Worm (Caenorhabditis elegans) whole organism, midembryonic: ENCODE data around the gene alg-2.

Experiments used
- flt-1 ChIP-seq: fragments of 200-800 bp; sonication (Bioruptor generic); IDR thresholded peaks from 2 replicates; pipeline ENCODE4 v1.3.6; 2022; ENCODE audit warnings: missing genetic modification characterization, missing compliant biosample characterization
- med-1 ChIP-seq: sonication (generic microtip); optimal IDR thresholded peaks from 2 replicates; lab custom pipeline; 2017; ENCODE audit warnings: missing genetic modification characterization, mild to moderate bottlenecking, missing compliant biosample characterization, antibody characterized with exemption, missing genetic modification reagents; ENCODE audit not compliant: insufficient read depth
- ref-1 ChIP-seq: fragments of 200-800 bp; sonication (Bioruptor generic); conservative IDR thresholded peaks from 2 replicates; pipeline ENCODE4 v1.3.6; 2022; ENCODE audit warnings: missing genetic modification reagents, missing genetic modification characterization, missing compliant biosample characterization
- ztf-29 ChIP-seq: fragments of 200-800 bp; sonication (Bioruptor generic); IDR thresholded peaks from 2 replicates; pipeline ENCODE4 v1.3.6; 2022; ENCODE audit warnings: missing genetic modification reagents, missing genetic modification characterization, missing compliant biosample characterization

ce11 chrII:861564-861963 is 11.4 kb upstream of the alg-2 start, which contains the start of gene Y46B2A.4:
- TF ChIP-seq ztf-29 (no peak), med-1 (GFP tag; lab: Kevin White, UChicago) (no peak), ref-1 (GFP tag; lab: Robert Waterston, UW) (no peak), flt-1 (no peak)
